Fruit fly (Drosophila melanogaster): ENCODE results near the gene Ack.

Gene Ack

DNA sequence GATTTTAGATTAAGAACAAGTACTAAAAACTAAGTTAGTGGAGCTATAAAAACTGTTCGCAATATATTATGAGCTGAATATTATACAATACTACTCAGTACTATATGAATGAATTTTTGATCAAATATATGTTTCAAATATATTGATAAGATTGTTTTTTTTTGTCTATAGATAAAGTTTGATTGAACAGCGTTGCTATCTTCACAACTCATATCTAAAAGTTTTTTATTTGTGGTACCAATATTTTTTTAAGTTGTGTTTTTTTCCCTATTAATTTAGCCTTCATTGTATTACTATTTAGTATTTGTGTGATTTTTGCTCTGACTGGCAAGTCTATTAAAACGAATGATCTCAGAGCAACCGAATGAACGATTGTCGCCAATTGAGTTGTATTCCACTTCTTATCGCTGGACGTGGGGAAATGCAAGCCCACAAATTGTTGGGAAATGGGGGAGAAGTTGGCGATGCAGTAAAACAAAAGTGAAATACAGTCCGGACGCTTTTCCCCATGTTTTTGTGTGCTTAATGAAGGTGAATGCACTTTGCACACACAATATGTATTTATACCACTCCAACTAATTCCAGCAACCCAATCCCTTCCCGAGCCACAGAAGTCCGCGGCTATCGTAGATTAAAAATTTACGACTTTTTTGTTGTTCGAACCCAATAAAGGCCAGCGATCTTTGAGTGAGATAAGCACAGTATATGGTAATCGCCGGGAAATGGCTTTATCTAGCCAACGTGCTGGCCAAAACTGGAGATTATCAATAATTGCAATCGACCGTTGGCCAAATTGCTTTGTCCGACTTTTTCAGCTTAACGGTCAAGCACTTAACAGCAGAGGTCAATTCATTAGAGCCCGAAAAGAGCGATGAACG lies 8.7 kb downstream of the Ack start:
- TF ChIP-seq CG8478 (optimal IDR thresholded peaks at IDR 0.05): no peak
- no peak for TF ChIP-seq CTCF (optimal IDR thresholded peaks at IDR 0.05)

dm6 chr3L:4117493-4117892 lies 9.5 kb downstream of the Ack start:
- TF ChIP-seq CTCF (optimal IDR thresholded peaks at IDR 0.05) (no peak), CG8478 (optimal IDR thresholded peaks at IDR 0.05) (no peak)

- TF ChIP-seq CTCF (optimal IDR thresholded peaks at IDR 0.05): no peak
- TF ChIP-seq CG8478 (optimal IDR thresholded peaks at IDR 0.05): no peak
These were observed 10.4 kb downstream of the Ack start for dm6 chr3L:4118339-4118738.

- no peak for TF ChIP-seq CG8478 (optimal IDR thresholded peaks at IDR 0.05)
- no peak for TF ChIP-seq CTCF (optimal IDR thresholded peaks at IDR 0.05)
These were observed 11.8 kb downstream of the Ack start for dm6 chr3L:4119636-4120357.

DNA sequence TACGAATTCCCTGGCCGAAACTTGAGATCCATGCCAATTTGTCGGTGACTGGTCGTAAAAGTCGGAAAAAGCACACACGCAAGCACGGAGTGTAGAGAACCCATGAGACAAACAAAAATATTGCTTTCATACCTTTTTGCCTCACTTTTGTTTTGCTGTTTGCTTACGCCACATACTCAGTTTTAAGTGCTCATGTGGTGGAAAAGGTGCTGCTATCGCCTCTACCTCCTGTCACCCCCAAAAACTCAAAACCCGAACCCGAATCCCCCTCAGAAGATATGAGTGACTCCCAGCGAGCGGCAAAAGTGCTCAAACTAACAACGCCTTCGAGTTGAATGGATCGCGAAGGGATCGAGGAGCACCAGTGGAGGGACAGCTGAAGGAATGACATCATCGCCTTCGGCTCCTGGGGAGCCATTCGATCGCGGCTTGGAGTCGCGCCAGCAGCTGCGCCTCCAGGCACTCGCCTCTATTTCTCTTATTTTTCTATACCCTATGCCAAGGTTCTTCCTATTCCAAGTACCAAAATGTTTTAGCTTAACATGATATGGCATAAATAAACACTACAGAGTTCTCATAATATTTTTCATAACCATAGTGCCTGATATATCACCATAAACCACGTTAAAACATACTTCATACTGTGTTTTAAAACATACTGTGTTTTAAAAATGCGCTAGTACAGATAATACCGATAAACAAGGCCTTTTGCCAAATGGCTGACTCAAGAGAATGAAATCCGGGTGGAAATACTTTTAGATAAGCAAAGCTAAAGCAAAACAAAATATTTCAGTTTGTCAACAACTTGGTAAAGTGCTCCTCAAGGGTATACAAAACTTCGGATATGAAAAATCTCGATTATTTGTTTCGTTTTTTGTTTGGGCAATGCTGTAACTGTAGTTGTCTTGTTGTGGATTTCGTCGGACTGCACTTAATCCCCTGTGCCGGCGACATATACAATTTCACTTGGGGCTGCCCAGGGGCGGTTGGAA lies 12.7 kb downstream of the Ack start:
- no peak for TF ChIP-seq CG8478 (optimal IDR thresholded peaks at IDR 0.05)

dm6 chr3L:4121589-4121988 lies 13.6 kb downstream of the Ack start:
- no peak for TF ChIP-seq CTCF (optimal IDR thresholded peaks at IDR 0.05)
- TF ChIP-seq CG8478 (optimal IDR thresholded peaks at IDR 0.05): no peak

- TF ChIP-seq CG8478 (optimal IDR thresholded peaks at IDR 0.05) (no peak), CTCF (optimal IDR thresholded peaks at IDR 0.05) (no peak)
These were observed 14.3 kb downstream of the Ack start, which contains the start of gene Chd64 for dm6 chr3L:4122185-4122767. Gene Chd64 (minus strand): TSS chr3L:4122388.

DNA sequence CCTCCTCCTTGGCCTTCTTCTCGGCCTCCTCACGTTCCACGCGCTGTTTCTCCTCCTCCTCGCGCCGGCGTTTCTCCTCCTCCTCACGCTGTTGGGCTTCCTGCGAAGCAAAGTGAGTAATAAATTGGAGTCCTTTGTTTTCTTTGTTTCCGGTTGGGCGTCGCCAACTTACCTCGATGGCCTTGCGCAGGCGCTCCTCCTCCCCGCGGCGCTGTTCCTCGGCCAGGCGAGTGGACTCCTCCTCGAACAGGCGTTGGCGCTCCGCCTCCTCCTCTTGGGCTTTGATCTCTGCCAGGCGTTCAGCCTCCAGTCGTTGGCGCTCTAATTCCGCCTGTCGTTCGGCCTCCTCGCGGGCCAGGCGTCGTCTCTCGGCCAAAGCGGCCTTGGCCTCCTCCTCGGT lies 17.7 kb downstream of the Ack start:
- TF ChIP-seq CTCF (optimal IDR thresholded peaks at IDR 0.05) (no peak), CG8478 (optimal IDR thresholded peaks at IDR 0.05) (no peak)

dm6 chr3L:4128579-4128978 lies 20.6 kb downstream of the Ack start:
- no peak for TF ChIP-seq CG8478 (optimal IDR thresholded peaks at IDR 0.05)
- TF ChIP-seq CTCF (optimal IDR thresholded peaks at IDR 0.05): no peak

- TF ChIP-seq CG8478 (optimal IDR thresholded peaks at IDR 0.05): no peak
These were observed 22.8 kb downstream of the Ack start for dm6 chr3L:4130743-4131142.

dm6 chr3L:4132585-4132984 lies 24.6 kb downstream of the Ack start:
- TF ChIP-seq CG8478 (optimal IDR thresholded peaks at IDR 0.05) (no peak), CTCF (optimal IDR thresholded peaks at IDR 0.05) (no peak)

dm6 chr3L:4133724-4134678 lies 26.0 kb downstream of the Ack start, which contains the start of gene ens:
Gene ens (minus strand): TSS chr3L:4134550.
- TF ChIP-seq CG8478 (optimal IDR thresholded peaks at IDR 0.05): no peak
- TF ChIP-seq CTCF (optimal IDR thresholded peaks at IDR 0.05): peak in 1 of 2 experiments; percentile 18

DNA sequence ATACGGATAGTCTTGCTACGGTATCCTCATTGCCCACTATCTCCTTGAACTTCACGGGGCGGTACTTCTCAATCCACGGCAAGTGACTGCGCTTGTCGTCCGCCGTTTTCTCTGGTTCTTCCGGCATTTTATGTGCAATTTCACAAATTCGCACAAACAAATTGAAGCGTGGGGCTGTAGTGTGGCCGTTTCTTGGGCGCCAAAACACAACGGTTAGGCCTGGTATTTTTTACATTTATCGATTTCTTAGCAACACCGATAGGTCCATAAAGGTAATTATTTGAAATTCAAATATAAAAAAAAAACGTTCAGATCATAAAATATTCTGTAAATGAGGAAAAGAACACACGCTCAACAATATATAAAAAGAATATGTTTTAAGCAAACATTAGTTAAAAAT lies 27.9 kb downstream of the Ack start, which contains the start of gene RfC4:
Gene RfC4, minus strand, starts transcription at position 182 of the 400 bp plus-strand sequence.
- TF ChIP-seq CTCF (optimal IDR thresholded peaks at IDR 0.05): peak in 1 of 2 experiments; percentile 1
- no peak for TF ChIP-seq CG8478 (optimal IDR thresholded peaks at IDR 0.05)

Data from S2 (cell line).